Fruit fly (Drosophila melanogaster): ENCODE measurements around the gene rdx.

The rdx gene

dm6 chr3R:13984922-13985581 is 46.8 kb downstream of the rdx start (continued):
- TF ChIP-seq CG14050 (GFP tag; IDR thresholded peaks at IDR 0.05) (peak; percentile 63), p53 (GFP tag; optimal IDR thresholded peaks at IDR 0.05) (no peak), z (GFP tag; IDR thresholded peaks at IDR 0.05) (no peak), CG18619 (GFP tag; optimal IDR thresholded peaks at IDR 0.05) (peak; percentile 17), Drgx (GFP tag; IDR thresholded peaks at IDR 0.05) (peak; percentile 80), otp (GFP tag; IDR thresholded peaks at IDR 0.05) (peak; percentile 47; the same call in 2 of the 3 replicates), CG4282 (GFP tag; optimal IDR thresholded peaks at IDR 0.05) (no peak), CG2678 (tag; optimal IDR thresholded peaks at IDR 0.05) (peak; percentile 76), zen2 (GFP tag; IDR thresholded peaks at IDR 0.05; ENCODE audit: partially characterized antibody) (no peak), CG18262 (tag; optimal IDR thresholded peaks at IDR 0.05) (peak; percentile 90), CG11398 (GFP tag; optimal IDR thresholded peaks at IDR 0.05) (peak; percentile 9), CG4617 (GFP tag; optimal IDR thresholded peaks at IDR 0.05; ENCODE audit: borderline replicate concordance) (no peak), btn (GFP tag; optimal IDR thresholded peaks at IDR 0.05) (peak; percentile 33), mam (GFP tag; optimal IDR thresholded peaks at IDR 0.05) (peak; percentile 39), CG13424 (tag; optimal IDR thresholded peaks at IDR 0.05) (peak; percentile 61), sna (GFP tag; IDR thresholded peaks at IDR 0.05; ENCODE audit: partially characterized antibody) (no peak), Meics (GFP tag; optimal IDR thresholded peaks at IDR 0.05) (peak; percentile 38), gt (GFP tag; IDR thresholded peaks at IDR 0.05) (peak; percentile 53), yki (optimal IDR thresholded peaks at IDR 0.05) (no peak), abd-A (tag; optimal IDR thresholded peaks at IDR 0.05) (no peak), tgo (GFP tag; IDR thresholded peaks at IDR 0.05) (peak; percentile 64), CG10565 (GFP tag; optimal IDR thresholded peaks at IDR 0.05) (no peak), crp (GFP tag; optimal IDR thresholded peaks at IDR 0.05) (no peak), gem (tag; optimal IDR thresholded peaks at IDR 0.05) (peak; percentile 89), ATbp (GFP tag; optimal IDR thresholded peaks at IDR 0.05) (peak; percentile 43), hth (optimal IDR thresholded peaks at IDR 0.05) (no peak), Sry-δ (GFP tag; optimal IDR thresholded peaks at IDR 0.05) (peak; percentile 13), Hr51 (GFP tag; optimal IDR thresholded peaks at IDR 0.05) (peak; percentile 28 to 69), CG11085 (GFP tag; IDR thresholded peaks at IDR 0.05) (no peak), her (GFP tag; optimal IDR thresholded peaks at IDR 0.05) (no peak), CG14667 (GFP tag; IDR thresholded peaks at IDR 0.05) (peak; percentile 31; the same call in 1 of the 2 replicates), nom (GFP tag; optimal IDR thresholded peaks at IDR 0.05) (peak; percentile 67), GATAe (GFP tag; conservative IDR thresholded peaks at IDR 0.05) (no peak), nau (GFP tag; optimal IDR thresholded peaks at IDR 0.05) (peak; percentile 49), CG31224 (GFP tag; IDR thresholded peaks at IDR 0.05) (no peak), CG12391 (tag; optimal IDR thresholded peaks at IDR 0.05) (peak; percentile 80), sima (GFP tag; optimal IDR thresholded peaks at IDR 0.05) (no peak), CG17568 (GFP tag; optimal IDR thresholded peaks at IDR 0.05) (peak; percentile 41), CG13287 (GFP tag; IDR thresholded peaks at IDR 0.05; ENCODE audit: partially characterized antibody) (no peak), luna (GFP tag; optimal IDR thresholded peaks at IDR 0.05) (no peak), CG10209 (GFP tag; optimal IDR thresholded peaks at IDR 0.05) (peak; percentile 78), insv (GFP tag; optimal IDR thresholded peaks at IDR 0.05) (no peak), Tbp (GFP tag; optimal IDR thresholded peaks at IDR 0.05) (no peak), CG18599 (GFP tag; optimal IDR thresholded peaks at IDR 0.05) (peak; percentile 32), pho (GFP tag; optimal IDR thresholded peaks at IDR 0.05) (no peak), slbo (GFP tag; IDR thresholded peaks at IDR 0.05) (peak; percentile 41), CG30431 (GFP tag; optimal IDR thresholded peaks at IDR 0.05) (peak; percentile 52), hb (GFP tag; IDR thresholded peaks at IDR 0.05; ENCODE audit: partially characterized antibody) (no peak), jigr1 (GFP tag; IDR thresholded peaks at IDR 0.05) (no peak), Mes4 (GFP tag; optimal IDR thresholded peaks at IDR 0.05) (peak; percentile 52)

Data from whole organism, embryonic.